Fruit fly (Drosophila melanogaster) whole organism, embryonic: ENCODE measurements around the gene Wdfy2.

ENCODE experiments used
- CG1024 ChIP-seq: fragments of 200-800 bp; sonication (Bioruptor generic); IDR thresholded peaks from 2 replicates; pipeline ENCODE4 v1.3.6; 2022; ENCODE audit warnings: missing biosample characterization, missing genetic modification characterization
- CG12071 ChIP-seq: fragments of 200-800 bp; sonication (Bioruptor generic); optimal IDR thresholded peaks from 3 replicates; lab custom pipeline; 2018; ENCODE audit warnings: missing biosample characterization, mild to moderate bottlenecking, missing genetic modification characterization
- CG1233 ChIP-seq: fragments of 200-800 bp; sonication (Bioruptor generic); optimal IDR thresholded peaks from 4 replicates; lab custom pipeline; 2018; ENCODE audit warnings: missing biosample characterization, mild to moderate bottlenecking, missing genetic modification characterization
- CG13296 ChIP-seq: fragments of 200-800 bp; sonication (Bioruptor generic); optimal IDR thresholded peaks from 3 replicates; lab custom pipeline; 2018; ENCODE audit warnings: missing biosample characterization, mild to moderate bottlenecking, missing genetic modification characterization
- CG13775 ChIP-seq: fragments of 200-800 bp; sonication (Bioruptor generic); optimal IDR thresholded peaks from 3 replicates; lab custom pipeline; 2017; ENCODE audit warnings: missing biosample characterization, mild to moderate bottlenecking, missing genetic modification characterization
- CG14441 ChIP-seq: fragments of 200-800 bp; sonication (Bioruptor generic); IDR thresholded peaks from 2 replicates; pipeline ENCODE4 v1.3.6; 2022; ENCODE audit warnings: missing biosample characterization, missing genetic modification characterization
- CG14860 ChIP-seq: fragments of 200-800 bp; sonication (Bioruptor generic); IDR thresholded peaks from 3 replicates; pipeline ENCODE4 v1.3.6; 2022; ENCODE audit warnings: missing biosample characterization, missing genetic modification characterization; ENCODE audit not compliant: partially characterized antibody
- CG14965 ChIP-seq: fragments of 200-800 bp; sonication (Bioruptor generic); optimal IDR thresholded peaks from 2 replicates; lab custom pipeline; 2016; ENCODE audit warnings: missing biosample characterization, missing genetic modification characterization, borderline replicate concordance
- CG1647 ChIP-seq: fragments of 200-800 bp; sonication (Bioruptor generic); optimal IDR thresholded peaks from 3 replicates; lab custom pipeline; 2016; ENCODE audit warnings: missing biosample characterization, missing genetic modification characterization
- CG17186 ChIP-seq: fragments of 200-800 bp; sonication (Bioruptor generic); optimal IDR thresholded peaks from 3 replicates; lab custom pipeline; 2017; ENCODE audit warnings: missing biosample characterization, missing genetic modification reagents, missing genetic modification characterization
- CG1832 ChIP-seq: fragments of 200-800 bp; sonication (Bioruptor generic); optimal IDR thresholded peaks from 2 replicates; lab custom pipeline; 2017; ENCODE audit warnings: missing biosample characterization, mild to moderate bottlenecking, missing genetic modification characterization, inconsistent platforms
- CG2199 ChIP-seq: fragments of 200-800 bp; sonication (Bioruptor generic); IDR thresholded peaks from 3 replicates; pipeline ENCODE4 v1.3.6; 2022; ENCODE audit warnings: missing biosample characterization, missing genetic modification characterization
- CG2678 ChIP-seq: fragments of 200-800 bp; sonication (Bioruptor generic); optimal IDR thresholded peaks from 3 replicates; lab custom pipeline; 2019; ENCODE audit warnings: missing biosample characterization, mild to moderate bottlenecking, missing genetic modification characterization, moderate library complexity
- CG3838 ChIP-seq: fragments of 200-800 bp; sonication (Bioruptor generic); optimal IDR thresholded peaks from 3 replicates; lab custom pipeline; 2016; ENCODE audit warnings: missing biosample characterization, missing genetic modification characterization
- CG4854 ChIP-seq: fragments of 200-800 bp; sonication (Bioruptor generic); optimal IDR thresholded peaks from 2 replicates; lab custom pipeline; 2016; ENCODE audit warnings: missing biosample characterization, missing genetic modification characterization, inconsistent platforms
- CG5953 ChIP-seq: fragments of 200-800 bp; sonication (Bioruptor generic); IDR thresholded peaks from 2 replicates; pipeline ENCODE4 v1.3.6; 2022; ENCODE audit warnings: missing biosample characterization, missing genetic modification characterization
- CG6272 ChIP-seq: fragments of 200-800 bp; sonication (Bioruptor generic); IDR thresholded peaks from 2 replicates; pipeline ENCODE4 v1.3.6; 2022; ENCODE audit warnings: missing biosample characterization, missing genetic modification characterization
- CG6654 ChIP-seq: fragments of 200-800 bp; sonication (Bioruptor generic); optimal IDR thresholded peaks from 2 replicates; lab custom pipeline; 2017; ENCODE audit warnings: missing biosample characterization, mild to moderate bottlenecking, missing genetic modification characterization
- CG6765 ChIP-seq: fragments of 200-800 bp; sonication (Bioruptor generic); optimal IDR thresholded peaks from 3 replicates; lab custom pipeline; 2017; ENCODE audit warnings: missing biosample characterization, mild to moderate bottlenecking, missing genetic modification characterization
- CG8924 ChIP-seq: fragments of 200-800 bp; optimal IDR thresholded peaks from 3 replicates; lab custom pipeline; 2019; ENCODE audit warnings: missing biosample characterization, mild to moderate bottlenecking, missing genetic modification characterization, moderate library complexity
- D19A ChIP-seq: fragments of 200-800 bp; optimal IDR thresholded peaks from 3 replicates; lab custom pipeline; 2019; ENCODE audit warnings: missing biosample characterization, mild to moderate bottlenecking, missing genetic modification characterization, moderate library complexity
- Dfd ChIP-seq, 2 experiments: fragments of >200 bp; optimal IDR thresholded peaks; 2 replicates each; lab custom pipeline; 2017; ENCODE audit warnings: missing biosample characterization in 2 of 2, missing genetic modification characterization in 2 of 2
- ERR ChIP-seq: fragments of 200-800 bp; sonication (Bioruptor generic); optimal IDR thresholded peaks from 2 replicates; lab custom pipeline; 2016; ENCODE audit warnings: missing biosample characterization, missing genetic modification characterization
- HLH4C ChIP-seq: fragments of 200-800 bp; sonication (Bioruptor generic); IDR thresholded peaks from 3 replicates; pipeline ENCODE4 v1.3.6; 2022; ENCODE audit warnings: missing biosample characterization, missing genetic modification characterization; ENCODE audit not compliant: partially characterized antibody
- Hmr ChIP-seq: fragments of 200-800 bp; sonication (Bioruptor generic); optimal IDR thresholded peaks from 3 replicates; lab custom pipeline; 2017; ENCODE audit warnings: mild to moderate bottlenecking, missing biosample characterization, missing genetic modification reagents, missing genetic modification characterization
- Hr39 ChIP-seq: fragments of >200 bp; optimal IDR thresholded peaks from 2 replicates; lab custom pipeline; 2017
- Jarid2 ChIP-seq: fragments of 200-800 bp; sonication (Bioruptor generic); optimal IDR thresholded peaks from 3 replicates; lab custom pipeline; 2017; ENCODE audit warnings: mild to moderate bottlenecking, missing biosample characterization, missing genetic modification reagents, missing genetic modification characterization
- Meics ChIP-seq: fragments of 200-800 bp; sonication (Bioruptor generic); optimal IDR thresholded peaks from 2 replicates; lab custom pipeline; 2017; ENCODE audit warnings: missing biosample characterization, mild to moderate bottlenecking, missing genetic modification characterization
- NfI ChIP-seq: fragments of 200-800 bp; sonication (Bioruptor generic); optimal IDR thresholded peaks from 3 replicates; lab custom pipeline; 2018; ENCODE audit warnings: missing biosample characterization, mild to moderate bottlenecking, missing genetic modification characterization, moderate library complexity
- Optix ChIP-seq: fragments of 200-800 bp; sonication (Bioruptor generic); IDR thresholded peaks from 3 replicates; pipeline ENCODE4 v1.3.6; 2022; ENCODE audit warnings: missing biosample characterization, missing genetic modification characterization
- Pdp1 ChIP-seq, 2 experiments: fragments of 200-800 bp; sonication (Bioruptor generic); optimal IDR thresholded peaks; 3 replicates each; lab custom pipeline; 2016; ENCODE audit warnings: missing biosample characterization in 2 of 2, missing genetic modification characterization in 2 of 2, mild to moderate bottlenecking in 1 of 2, moderate library complexity in 1 of 2
- Vsx1 ChIP-seq: fragments of 200-800 bp; sonication (Bioruptor generic); optimal IDR thresholded peaks from 2 replicates; lab custom pipeline; 2017; ENCODE audit warnings: missing biosample characterization, mild to moderate bottlenecking, missing genetic modification characterization, missing genetic modification reagents
- aop ChIP-seq: fragments of 200-800 bp; sonication (Bioruptor generic); IDR thresholded peaks from 2 replicates; pipeline ENCODE4 v1.3.6; 2022; ENCODE audit warnings: missing biosample characterization, missing genetic modification characterization
- ato ChIP-seq: fragments of 200-800 bp; sonication (Bioruptor generic); IDR thresholded peaks from 2 replicates; pipeline ENCODE4 v1.3.6; 2022; ENCODE audit warnings: missing biosample characterization, missing genetic modification characterization; ENCODE audit not compliant: partially characterized antibody
- bcd ChIP-seq: fragments of 200-800 bp; sonication (Bioruptor generic); optimal IDR thresholded peaks from 2 replicates; lab custom pipeline; 2017; ENCODE audit warnings: missing biosample characterization, mild to moderate bottlenecking, missing genetic modification characterization
- bowl ChIP-seq: fragments of 200-800 bp; sonication (Bioruptor generic); IDR thresholded peaks from 2 replicates; pipeline ENCODE4 v1.3.6; 2022; ENCODE audit warnings: missing biosample characterization, missing genetic modification characterization
- crol ChIP-seq: fragments of 200-800 bp; sonication (Bioruptor generic); IDR thresholded peaks from 2 replicates; pipeline ENCODE4 v1.3.6; 2022; ENCODE audit warnings: missing biosample characterization, missing genetic modification characterization
- ems ChIP-seq: fragments of 200-800 bp; sonication (Bioruptor generic); optimal IDR thresholded peaks from 3 replicates; lab custom pipeline; 2016; ENCODE audit warnings: missing biosample characterization, missing genetic modification characterization
- fd64A ChIP-seq: fragments of 200-800 bp; sonication (Bioruptor generic); optimal IDR thresholded peaks from 3 replicates; lab custom pipeline; 2018; ENCODE audit warnings: missing biosample characterization, mild to moderate bottlenecking, missing genetic modification characterization
- h ChIP-seq: fragments of >200 bp; optimal IDR thresholded peaks from 2 replicates; lab custom pipeline; 2017
- jigr1 ChIP-seq: fragments of 200-800 bp; sonication (Bioruptor generic); IDR thresholded peaks from 3 replicates; pipeline ENCODE4 v1.3.6; 2022; ENCODE audit warnings: missing biosample characterization, missing genetic modification characterization
- ken ChIP-seq: fragments of 200-800 bp; sonication (Bioruptor generic); IDR thresholded peaks from 3 replicates; pipeline ENCODE4 v1.3.6; 2022; ENCODE audit warnings: missing biosample characterization, missing genetic modification characterization
- klu ChIP-seq: fragments of 200-800 bp; sonication (Bioruptor generic); IDR thresholded peaks from 2 replicates; pipeline ENCODE4 v1.3.6; 2022; ENCODE audit warnings: missing biosample characterization, missing genetic modification characterization
- lola ChIP-seq, 3 experiments: fragments of >200 bp in 2 of 3; fragments of 200-800 bp in 1 of 3; sonication (Bioruptor generic) in 1 of 3; optimal IDR thresholded peaks; 2 replicates each; lab custom pipeline; 2017 to 2019; ENCODE audit warnings: missing biosample characterization in 3 of 3, missing genetic modification characterization in 3 of 3, mild to moderate bottlenecking in 1 of 3, moderate library complexity in 1 of 3
- nom ChIP-seq: fragments of 200-800 bp; sonication (Bioruptor generic); optimal IDR thresholded peaks from 2 replicates; lab custom pipeline; 2017; ENCODE audit warnings: missing biosample characterization, missing genetic modification characterization, mild to moderate bottlenecking, moderate library complexity, missing genetic modification reagents
- otp ChIP-seq: fragments of 200-800 bp; sonication (Bioruptor generic); IDR thresholded peaks from 3 replicates; pipeline ENCODE4, ENCODE4 v1.3.6; 2022; ENCODE audit warnings: missing biosample characterization, missing genetic modification characterization
- pzg ChIP-seq: fragments of 200-800 bp; sonication (Bioruptor generic); optimal IDR thresholded peaks from 3 replicates; lab custom pipeline; 2018; ENCODE audit warnings: missing biosample characterization, mild to moderate bottlenecking, missing genetic modification characterization, moderate library complexity
- vvl ChIP-seq: fragments of 200-800 bp; sonication (Bioruptor generic); IDR thresholded peaks from 2 replicates; pipeline ENCODE4 v1.3.6; 2022; ENCODE audit warnings: missing biosample characterization, missing genetic modification characterization
- yki ChIP-seq: fragments of >200 bp; optimal IDR thresholded peaks from 3 replicates; lab custom pipeline; 2018
- zen ChIP-seq: fragments of 200-800 bp; sonication (Bioruptor generic); optimal IDR thresholded peaks from 3 replicates; lab custom pipeline; 2018; ENCODE audit warnings: missing biosample characterization, mild to moderate bottlenecking, missing genetic modification characterization, moderate library complexity
- zf30C ChIP-seq: fragments of 200-800 bp; sonication (Bioruptor generic); optimal IDR thresholded peaks from 3 replicates; lab custom pipeline; 2018; ENCODE audit warnings: missing biosample characterization, mild to moderate bottlenecking, missing genetic modification characterization

The Wdfy2 gene

dm6 chr2L:10466865-10467270 is 43.8 kb downstream of the Wdfy2 start (continued):
- TF ChIP-seq nom (GFP tag; lab: Kevin White, UChicago) (no peak), Hr39 (lab: Kevin White, UChicago) (no peak), CG8924 (tag; lab: Kevin White, UChicago) (peak; percentile 62), CG1647 (GFP tag; lab: Kevin White, UChicago) (peak; percentile 14), yki (lab: Kevin White, UChicago) (no peak), pzg (GFP tag; lab: Kevin White, UChicago) (no peak), fd64A (GFP tag; lab: Kevin White, UChicago) (no peak), CG5953 (no peak), CG6272 (GFP tag; lab: Robert Waterston, UW) (no peak), D19A (tag; lab: Kevin White, UChicago) (peak; percentile 64), zf30C (GFP tag; lab: Kevin White, UChicago) (no peak), CG17186 (GFP tag; lab: Kevin White, UChicago) (no peak), Jarid2 (GFP tag; lab: Kevin White, UChicago) (peak; percentile 43), CG4854 (peak; percentile 14), crol (GFP tag; lab: Robert Waterston, UW) (no peak), CG13296 (GFP tag; lab: Kevin White, UChicago) (no peak), CG12071 (peak; percentile 35), CG1024 (GFP tag; lab: Robert Waterston, UW) (no peak), ems (GFP tag; lab: Kevin White, UChicago) (peak; percentile 36), Vsx1 (GFP tag; lab: Kevin White, UChicago) (peak; percentile 6), CG6654 (GFP tag; lab: Kevin White, UChicago) (peak; percentile 32), CG6765 (GFP tag; lab: Kevin White, UChicago) (no peak), bowl (GFP tag; lab: Robert Waterston, UW) (no peak), Dfd (GFP tag; optimal IDR thresholded peaks at IDR 0.05; lab: Kevin White, UChicago) (no peak), CG14441 (no peak), klu (GFP tag; lab: Robert Waterston, UW) (no peak), Pdp1 (GFP tag; optimal IDR thresholded peaks at IDR 0.05; lab: Kevin White, UChicago) (peak; percentile 37 to 48)

- TF ChIP-seq CG2678 = peak; percentile 77
- no peak for TF ChIP-seq CG1233 (GFP tag; lab: Kevin White, UChicago)
- TF ChIP-seq CG14965 = no peak
- no peak for TF ChIP-seq CG3838 (GFP tag; lab: Kevin White, UChicago)
- TF ChIP-seq NfI = peak; percentile 63
- TF ChIP-seq otp (GFP tag; lab: Robert Waterston, UW) = peak; percentile 26; the same call in 1 of the 3 replicates
- no peak for TF ChIP-seq Jarid2 (GFP tag; lab: Kevin White, UChicago)
- TF ChIP-seq h (lab: Kevin White, UChicago) = no peak
- 0 out of 2 replicates have a peak, but pooled peaks have one; percentile 43 for TF ChIP-seq aop (GFP tag; lab: Robert Waterston, UW)
- peak; percentile 30 for TF ChIP-seq CG13775 (GFP tag; lab: Kevin White, UChicago)
- TF ChIP-seq Hmr (GFP tag; lab: Kevin White, UChicago) = peak; percentile 43
- peak; percentile 55; the same call in 1 of the 3 replicates for TF ChIP-seq ken (GFP tag; lab: Robert Waterston, UW)
- no peak for TF ChIP-seq CG1832 (GFP tag; lab: Kevin White, UChicago)
- TF ChIP-seq lola (GFP tag; optimal IDR thresholded peaks at IDR 0.05; lab: Kevin White, UChicago) = no peak
- TF ChIP-seq CG2199 = no peak
- TF ChIP-seq Meics (GFP tag; lab: Kevin White, UChicago) = peak; percentile 62
- no peak for TF ChIP-seq ERR (GFP tag; lab: Kevin White, UChicago)
- TF ChIP-seq jigr1 (GFP tag; lab: Robert Waterston, UW) = no peak
- TF ChIP-seq fd64A (GFP tag; lab: Kevin White, UChicago) = no peak
- peak; percentile 48 for TF ChIP-seq bcd
- peak; percentile 81 for TF ChIP-seq vvl (GFP tag; lab: Robert Waterston, UW)
- no peak for TF ChIP-seq zen (tag; lab: Kevin White, UChicago)
- peak; percentile 15 for TF ChIP-seq CG6654 (GFP tag; lab: Kevin White, UChicago)
- 0 out of 3 replicates have a peak, but pooled peaks have one; percentile 46 for TF ChIP-seq Optix (GFP tag; lab: Robert Waterston, UW)
- TF ChIP-seq HLH4C = no peak
- TF ChIP-seq CG14860 (GFP tag; lab: Robert Waterston, UW) = no peak
- TF ChIP-seq ato (GFP tag; lab: Robert Waterston, UW) = no peak
Measured at dm6 chr2L:10468388-10468787, 45.3 kb downstream of the Wdfy2 start.
